Comparison of ENCODE assay signal across 1 fruit fly cellular context in genomic region chrX:15653364-15653809, dm6.
A peak's percentile ranks its signal among the peaks of the same experiment; 100 is the strongest.
TF ChIP-seq lines count a peak whose summit lies in the region.

No protein-coding gene starts in this region.

TF ChIP-seq in whole organism, embryonic, 481 proteins besides CTCF, POLR2A, EP300 and RAD21 (continued from another document):
- TF ChIP-seq CG33213 (GFP tag; optimal IDR thresholded peaks at IDR 0.05; lab: Kevin White, UChicago): peak; percentile 50
- no peak for TF ChIP-seq HLH3B (GFP tag; IDR thresholded peaks at IDR 0.05; lab: Robert Waterston, UW)
- peak; percentile 57 for TF ChIP-seq CG7839 (tag; optimal IDR thresholded peaks at IDR 0.05; lab: Kevin White, UChicago)
- TF ChIP-seq CG2712 (tag; optimal IDR thresholded peaks at IDR 0.05; lab: Kevin White, UChicago): peak; percentile 35
- no peak for TF ChIP-seq Atf6 (GFP tag; IDR thresholded peaks at IDR 0.05; lab: Robert Waterston, UW)
- TF ChIP-seq CG3163 (GFP tag; optimal IDR thresholded peaks at IDR 0.05; lab: Kevin White, UChicago): no peak
- TF ChIP-seq pum (GFP tag; optimal IDR thresholded peaks at IDR 0.05; lab: Kevin White, UChicago): peak; percentile 32
- no peak for TF ChIP-seq B-H1 (GFP tag; IDR thresholded peaks at IDR 0.05; lab: Robert Waterston, UW)
- TF ChIP-seq Oli (tag; optimal IDR thresholded peaks at IDR 0.05; lab: Kevin White, UChicago): peak; percentile 13
- 0 out of 3 replicates have a peak, but pooled peaks have one; percentile 48 for TF ChIP-seq Dbx (GFP tag; IDR thresholded peaks at IDR 0.05; lab: Robert Waterston, UW)
- peak; percentile 26 for TF ChIP-seq ind (GFP tag; optimal IDR thresholded peaks at IDR 0.05; lab: Kevin White, UChicago)
- TF ChIP-seq CG9876 (GFP tag; optimal IDR thresholded peaks at IDR 0.05; lab: Kevin White, UChicago): peak; percentile 33
- TF ChIP-seq Ptx1 (GFP tag; IDR thresholded peaks at IDR 0.05; lab: Robert Waterston, UW): peak; percentile 55
- TF ChIP-seq CG8765 (GFP tag; IDR thresholded peaks at IDR 0.05; lab: Robert Waterston, UW): 0 out of 2 replicates have a peak, but pooled peaks have one; percentile 27
- peak; percentile 60 for TF ChIP-seq Lhr (GFP tag; optimal IDR thresholded peaks at IDR 0.05; lab: Kevin White, UChicago)
- no peak for TF ChIP-seq pho (GFP tag; optimal IDR thresholded peaks at IDR 0.05; lab: Kevin White, UChicago)
- no peak for TF ChIP-seq CG4360 (GFP tag; IDR thresholded peaks at IDR 0.05; lab: Robert Waterston, UW)
- TF ChIP-seq sd (tag; optimal IDR thresholded peaks at IDR 0.05; lab: Kevin White, UChicago): no peak
- TF ChIP-seq trem (tag; optimal IDR thresholded peaks at IDR 0.05; lab: Kevin White, UChicago): peak; percentile 9
- TF ChIP-seq CG5245 (GFP tag; optimal IDR thresholded peaks at IDR 0.05; lab: Kevin White, UChicago): peak; percentile 49
- TF ChIP-seq Chrac-16 (GFP tag; optimal IDR thresholded peaks at IDR 0.05; lab: Kevin White, UChicago): peak; percentile 43
- TF ChIP-seq NC2α (GFP tag; optimal IDR thresholded peaks at IDR 0.05; lab: Kevin White, UChicago): no peak
- peak; percentile 23; the same call in 1 of the 2 replicates for TF ChIP-seq ara (GFP tag; IDR thresholded peaks at IDR 0.05; lab: Robert Waterston, UW)
- TF ChIP-seq CG12744 (GFP tag; optimal IDR thresholded peaks at IDR 0.05; lab: Kevin White, UChicago): no peak
- peak; percentile 51 for TF ChIP-seq CG30403 (GFP tag; optimal IDR thresholded peaks at IDR 0.05; lab: Kevin White, UChicago)
- peak; percentile 49; the same call in 1 of the 2 replicates for TF ChIP-seq bbx (GFP tag; IDR thresholded peaks at IDR 0.05; lab: Robert Waterston, UW; ENCODE audit: partially characterized antibody)
- peak; percentile 4 for TF ChIP-seq CG13624 (GFP tag; optimal IDR thresholded peaks at IDR 0.05; lab: Kevin White, UChicago)
- peak; percentile 6 for TF ChIP-seq Fer3 (tag; optimal IDR thresholded peaks at IDR 0.05; lab: Kevin White, UChicago)
- peak; percentile 71 for TF ChIP-seq CG11504 (tag; optimal IDR thresholded peaks at IDR 0.05; lab: Kevin White, UChicago)
- peak; percentile 9 for TF ChIP-seq tio (GFP tag; optimal IDR thresholded peaks at IDR 0.05; lab: Kevin White, UChicago)
- peak; percentile 78 for TF ChIP-seq Vsx1 (GFP tag; optimal IDR thresholded peaks at IDR 0.05; lab: Kevin White, UChicago)
- peak; percentile 87 for TF ChIP-seq tna (GFP tag; IDR thresholded peaks at IDR 0.05; lab: Robert Waterston, UW; ENCODE audit: partially characterized antibody)
- peak; percentile 4 for TF ChIP-seq CG10654 (GFP tag; optimal IDR thresholded peaks at IDR 0.05; lab: Kevin White, UChicago)
- TF ChIP-seq CrebB (tag; optimal IDR thresholded peaks at IDR 0.05; lab: Kevin White, UChicago): no peak
- peak; percentile 10 for TF ChIP-seq CG14710 (tag; optimal IDR thresholded peaks at IDR 0.05; lab: Kevin White, UChicago)
- no peak for TF ChIP-seq cas (GFP tag; IDR thresholded peaks at IDR 0.05; lab: Robert Waterston, UW)
- TF ChIP-seq CG14860 (GFP tag; IDR thresholded peaks at IDR 0.05; lab: Robert Waterston, UW; ENCODE audit: partially characterized antibody): peak; percentile 83; the same call in 2 of the 3 replicates
- TF ChIP-seq pnt (GFP tag; optimal IDR thresholded peaks at IDR 0.05; lab: Kevin White, UChicago): peak; percentile 17
- peak; percentile 56 for TF ChIP-seq CG15696 (tag; optimal IDR thresholded peaks at IDR 0.05; lab: Kevin White, UChicago)
- peak; percentile 2 for TF ChIP-seq emc (GFP tag; optimal IDR thresholded peaks at IDR 0.05; lab: Kevin White, UChicago)
- no peak for TF ChIP-seq CG31388 (GFP tag; optimal IDR thresholded peaks at IDR 0.05; lab: Kevin White, UChicago)
- peak; percentile 46; the same call in 1 of the 3 replicates for TF ChIP-seq ase (GFP tag; IDR thresholded peaks at IDR 0.05; lab: Robert Waterston, UW)
- no peak for TF ChIP-seq eve (GFP tag; optimal IDR thresholded peaks at IDR 0.05; lab: Kevin White, UChicago)
- TF ChIP-seq CG3847 (GFP tag; IDR thresholded peaks at IDR 0.05; lab: Robert Waterston, UW): peak; percentile 36; the same call in 1 of the 2 replicates
- TF ChIP-seq wek (GFP tag; optimal IDR thresholded peaks at IDR 0.05; lab: Kevin White, UChicago): no peak
- 0 out of 3 replicates have a peak, but pooled peaks have one; percentile 24 for TF ChIP-seq CG17361 (GFP tag; IDR thresholded peaks at IDR 0.05; lab: Robert Waterston, UW)
- TF ChIP-seq CG15601 (tag; optimal IDR thresholded peaks at IDR 0.05; lab: Kevin White, UChicago): peak; percentile 34
- peak; percentile 34 for TF ChIP-seq grau (tag; optimal IDR thresholded peaks at IDR 0.05; lab: Kevin White, UChicago)
- TF ChIP-seq zen2 (GFP tag; IDR thresholded peaks at IDR 0.05; lab: Robert Waterston, UW; ENCODE audit: partially characterized antibody): 0 out of 3 replicates have a peak, but pooled peaks have one; percentile 27
- TF ChIP-seq CG34422 (GFP tag; IDR thresholded peaks at IDR 0.05; lab: Robert Waterston, UW): peak; percentile 61; the same call in 2 of the 3 replicates
- TF ChIP-seq fd102C (GFP tag; optimal IDR thresholded peaks at IDR 0.05; lab: Kevin White, UChicago): no peak
- TF ChIP-seq gce (GFP tag; IDR thresholded peaks at IDR 0.05; lab: Robert Waterston, UW): 0 out of 3 replicates have a peak, but pooled peaks have one; percentile 49
- 0 out of 3 replicates have a peak, but pooled peaks have one; percentile 35 for TF ChIP-seq otp (GFP tag; IDR thresholded peaks at IDR 0.05; lab: Robert Waterston, UW)
- peak; percentile 67 for TF ChIP-seq slbo (GFP tag; IDR thresholded peaks at IDR 0.05; lab: Robert Waterston, UW)
- no peak for TF ChIP-seq yki (optimal IDR thresholded peaks at IDR 0.05; lab: Kevin White, UChicago)
- TF ChIP-seq Optix (GFP tag; IDR thresholded peaks at IDR 0.05; lab: Robert Waterston, UW): peak; percentile 32; the same call in 1 of the 3 replicates
- TF ChIP-seq E2f1 (GFP tag; IDR thresholded peaks at IDR 0.05; lab: Robert Waterston, UW): no peak
- no peak for TF ChIP-seq stc (GFP tag; IDR thresholded peaks at IDR 0.05; lab: Robert Waterston, UW)
- no peak for TF ChIP-seq lilli (GFP tag; optimal IDR thresholded peaks at IDR 0.05; lab: Kevin White, UChicago)
- peak; percentile 26 for TF ChIP-seq dmrt99B (tag; optimal IDR thresholded peaks at IDR 0.05; lab: Kevin White, UChicago)
- TF ChIP-seq Hr3 (GFP tag; optimal IDR thresholded peaks at IDR 0.05; lab: Kevin White, UChicago): peak; percentile 47
- peak; percentile 91 for TF ChIP-seq CG2199 (GFP tag; IDR thresholded peaks at IDR 0.05; lab: Robert Waterston, UW)
- TF ChIP-seq tin (GFP tag; optimal IDR thresholded peaks at IDR 0.05; lab: Kevin White, UChicago): peak; percentile 42
- TF ChIP-seq CG14441 (GFP tag; IDR thresholded peaks at IDR 0.05; lab: Robert Waterston, UW): peak; percentile 41; the same call in 1 of the 2 replicates
- TF ChIP-seq Xbp1 (GFP tag; optimal IDR thresholded peaks at IDR 0.05; lab: Kevin White, UChicago): peak; percentile 68
- 0 out of 2 replicates have a peak, but pooled peaks have one; percentile 6 for TF ChIP-seq CG7372 (GFP tag; IDR thresholded peaks at IDR 0.05; lab: Robert Waterston, UW)
- TF ChIP-seq Hey (tag; optimal IDR thresholded peaks at IDR 0.05; lab: Kevin White, UChicago): no peak
- TF ChIP-seq schlank (tag; optimal IDR thresholded peaks at IDR 0.05; lab: Kevin White, UChicago): no peak
- peak; percentile 55 for TF ChIP-seq Sox102F (GFP tag; optimal IDR thresholded peaks at IDR 0.05; lab: Kevin White, UChicago)
- TF ChIP-seq bcd (GFP tag; optimal IDR thresholded peaks at IDR 0.05; lab: Kevin White, UChicago): peak; percentile 25
- TF ChIP-seq usp (GFP tag; optimal IDR thresholded peaks at IDR 0.05; lab: Kevin White, UChicago): no peak
- peak; percentile 83; the same call in 2 of the 3 replicates for TF ChIP-seq hb (GFP tag; IDR thresholded peaks at IDR 0.05; lab: Robert Waterston, UW; ENCODE audit: partially characterized antibody)
- TF ChIP-seq Myb (GFP tag; optimal IDR thresholded peaks at IDR 0.05; lab: Kevin White, UChicago): peak; percentile 68
- peak; percentile 28 for TF ChIP-seq Antp (GFP tag; optimal IDR thresholded peaks at IDR 0.05; lab: Kevin White, UChicago)
- TF ChIP-seq tgo (GFP tag; IDR thresholded peaks at IDR 0.05; lab: Robert Waterston, UW): peak; percentile 46; the same call in 2 of the 3 replicates
- TF ChIP-seq CG8089 (GFP tag; optimal IDR thresholded peaks at IDR 0.05; lab: Kevin White, UChicago): peak; percentile 42
TF ChIP-seq in whole organism, embryonic: peak in this region for 156.
